Worm (Caenorhabditis elegans) whole organism, young adult: ENCODE measurements around the gene serp-1.2.

Source experiments
- F10E7.11 ChIP-seq: sonication (generic microtip); optimal IDR thresholded peaks from 2 replicates; lab custom pipeline; 2017; ENCODE audit warnings: mild to moderate bottlenecking, missing genetic modification characterization, moderate library complexity, missing compliant biosample characterization
- F49E8.2 ChIP-seq: sonication (generic microtip); optimal IDR thresholded peaks from 3 replicates; lab custom pipeline; 2017; ENCODE audit warnings: missing genetic modification characterization, mild to moderate bottlenecking, missing compliant biosample characterization, antibody characterized with exemption, moderate library complexity; ENCODE audit not compliant: insufficient read depth
- F57A8.1 ChIP-seq: fragments of 200-800 bp; sonication (Bioruptor generic); optimal IDR thresholded peaks from 2 replicates; lab custom pipeline; 2018; ENCODE audit warnings: mild to moderate bottlenecking, missing genetic modification characterization, moderate library complexity, missing compliant biosample characterization
- K11D2.4 ChIP-seq: fragments of 200-800 bp; sonication (Bioruptor generic); IDR thresholded peaks from 2 replicates; pipeline ENCODE4 v1.3.6; 2022; ENCODE audit warnings: missing genetic modification reagents, missing genetic modification characterization, missing compliant biosample characterization
- Y53G8AR.9 ChIP-seq: fragments of 200-800 bp; sonication (Bioruptor generic); conservative IDR thresholded peaks from 2 replicates; pipeline ENCODE4 v1.3.6; 2022; ENCODE audit warnings: missing genetic modification reagents, missing genetic modification characterization, missing compliant biosample characterization
- Y56A3A.18 ChIP-seq: fragments of 200-800 bp; sonication (Bioruptor generic); IDR thresholded peaks from 2 replicates; pipeline ENCODE4 v1.3.6; 2022; ENCODE audit warnings: missing genetic modification reagents, missing genetic modification characterization, missing compliant biosample characterization
- Y95B8A.8 ChIP-seq: fragments of 200-800 bp; sonication (Bioruptor generic); IDR thresholded peaks from 2 replicates; pipeline ENCODE4 v1.3.6; 2022; ENCODE audit warnings: missing genetic modification reagents, missing genetic modification characterization, missing compliant biosample characterization
- ZK185.1 ChIP-seq: sonication (generic microtip); optimal IDR thresholded peaks from 2 replicates; lab custom pipeline; 2016; ENCODE audit warnings: mild to moderate bottlenecking, missing genetic modification characterization, missing compliant biosample characterization; ENCODE audit not compliant: poor library complexity, severe bottlenecking
- ama-1 ChIP-seq, 3 experiments: fragments of 150-350 bp in 1 of 3; sonication (generic microtip) in 2 of 3; optimal IDR thresholded peaks; 2 replicates each; lab custom pipeline; 2014 to 2018; ENCODE audit warnings: missing biosample characterization in 2 of 3, missing genetic modification characterization in 2 of 3, missing genetic modification reagents in 2 of 3
- aptf-2 ChIP-seq: fragments of 200-800 bp; sonication (Bioruptor generic); conservative IDR thresholded peaks from 2 replicates; pipeline ENCODE4 v1.3.6; 2022; ENCODE audit warnings: missing genetic modification reagents, missing genetic modification characterization, missing compliant biosample characterization
- athp-1 ChIP-seq: sonication (generic microtip); optimal IDR thresholded peaks from 2 replicates; lab custom pipeline; 2017; ENCODE audit warnings: mild to moderate bottlenecking, missing genetic modification characterization, missing compliant biosample characterization
- attf-3 ChIP-seq: fragments of 200-800 bp; sonication (Bioruptor generic); conservative IDR thresholded peaks from 2 replicates; pipeline ENCODE4 v1.3.6; 2022; ENCODE audit warnings: missing genetic modification reagents, missing genetic modification characterization, missing compliant biosample characterization
- bed-1 ChIP-seq: fragments of 200-800 bp; sonication (Bioruptor generic); IDR thresholded peaks from 2 replicates; pipeline ENCODE4 v1.3.6; 2022; ENCODE audit warnings: missing genetic modification reagents, missing genetic modification characterization, missing compliant biosample characterization
- cebp-2 ChIP-seq: fragments of 200-800 bp; sonication (Bioruptor generic); IDR thresholded peaks from 2 replicates; pipeline ENCODE4 v1.3.6; 2022; ENCODE audit warnings: missing genetic modification characterization, missing compliant biosample characterization
- ceh-40 ChIP-seq: fragments of 200-800 bp; sonication (Bioruptor generic); IDR thresholded peaks from 2 replicates; pipeline ENCODE4 v1.3.6; 2022; ENCODE audit warnings: missing genetic modification characterization, missing compliant biosample characterization
- ceh-58 ChIP-seq: fragments of 200-800 bp; sonication (Bioruptor generic); IDR thresholded peaks from 2 replicates; pipeline ENCODE4 v1.3.6; 2022; ENCODE audit warnings: missing genetic modification characterization, missing compliant biosample characterization
- dox-1 ChIP-seq: fragments of 200-800 bp; sonication (Bioruptor generic); IDR thresholded peaks from 2 replicates; pipeline ENCODE4 v1.3.6; 2022; ENCODE audit warnings: missing genetic modification reagents, missing genetic modification characterization, missing compliant biosample characterization
- dpff-1 ChIP-seq: sonication (generic microtip); optimal IDR thresholded peaks from 2 replicates; lab custom pipeline; 2017; ENCODE audit warnings: mild to moderate bottlenecking, missing genetic modification characterization, missing compliant biosample characterization
- egl-44 ChIP-seq: fragments of 200-800 bp; sonication (Bioruptor generic); IDR thresholded peaks from 2 replicates; pipeline ENCODE4 v1.3.6; 2022; ENCODE audit warnings: missing genetic modification reagents, missing genetic modification characterization, missing compliant biosample characterization
- egrh-3 ChIP-seq: fragments of 200-800 bp; sonication (Bioruptor generic); IDR thresholded peaks from 2 replicates; pipeline ENCODE4 v1.3.6; 2022; ENCODE audit warnings: missing genetic modification reagents, missing genetic modification characterization, missing compliant biosample characterization
- ets-4 ChIP-seq: fragments of 200-800 bp; sonication (Bioruptor generic); optimal IDR thresholded peaks from 2 replicates; lab custom pipeline; 2018; ENCODE audit warnings: mild to moderate bottlenecking, missing genetic modification characterization, missing compliant biosample characterization
- gei-17 ChIP-seq: fragments of 200-800 bp; sonication (Bioruptor generic); optimal IDR thresholded peaks from 2 replicates; lab custom pipeline; 2018; ENCODE audit warnings: mild to moderate bottlenecking, missing genetic modification characterization, missing compliant biosample characterization
- hmg-1.2 ChIP-seq: fragments of 200-800 bp; sonication (Bioruptor generic); IDR thresholded peaks from 2 replicates; pipeline ENCODE4 v1.3.6; 2022; ENCODE audit warnings: missing genetic modification reagents, missing genetic modification characterization, missing compliant biosample characterization
- lin-40 ChIP-seq: sonication (generic microtip); optimal IDR thresholded peaks from 2 replicates; lab custom pipeline; 2016; ENCODE audit warnings: missing genetic modification characterization, mild to moderate bottlenecking, missing compliant biosample characterization, missing genotype, missing genetic modification reagents
- lir-1 ChIP-seq: fragments of 200-800 bp; sonication (Bioruptor generic); conservative IDR thresholded peaks from 2 replicates; pipeline ENCODE4 v1.3.6; 2022; ENCODE audit warnings: missing genetic modification reagents, missing genetic modification characterization, missing compliant biosample characterization
- lsy-27 ChIP-seq: sonication (generic microtip); optimal IDR thresholded peaks from 2 replicates; lab custom pipeline; 2017; ENCODE audit warnings: missing genetic modification characterization, mild to moderate bottlenecking, missing compliant biosample characterization, antibody characterized with exemption, missing genotype, borderline replicate concordance; ENCODE audit not compliant: insufficient read depth
- madf-10 ChIP-seq: sonication (generic microtip); optimal IDR thresholded peaks from 2 replicates; lab custom pipeline; 2016; ENCODE audit warnings: mild to moderate bottlenecking, missing genetic modification characterization, missing compliant biosample characterization
- madf-8 ChIP-seq: fragments of 200-800 bp; sonication (Bioruptor generic); conservative IDR thresholded peaks from 2 replicates; pipeline ENCODE4 v1.3.6; 2022; ENCODE audit warnings: missing genetic modification reagents, missing genetic modification characterization, missing compliant biosample characterization
- mes-4 ChIP-seq: sonication (generic microtip); optimal IDR thresholded peaks from 2 replicates; lab custom pipeline; 2016; ENCODE audit warnings: missing genotype, missing genetic modification characterization, missing compliant biosample characterization
- nhr-80 ChIP-seq: sonication (generic microtip); optimal IDR thresholded peaks from 2 replicates; lab custom pipeline; 2016; ENCODE audit warnings: missing genetic modification characterization, missing compliant biosample characterization
- nhr-90 ChIP-seq: sonication (generic microtip); optimal IDR thresholded peaks from 2 replicates; lab custom pipeline; 2016; ENCODE audit warnings: missing genotype, mild to moderate bottlenecking, missing genetic modification characterization, missing compliant biosample characterization
- rcor-1 ChIP-seq: fragments of 200-800 bp; sonication (Bioruptor generic); IDR thresholded peaks from 2 replicates; pipeline ENCODE4 v1.3.6; 2022; ENCODE audit warnings: missing genetic modification reagents, missing genetic modification characterization, missing compliant biosample characterization
- repo-1 ChIP-seq: sonication (generic microtip); optimal IDR thresholded peaks from 2 replicates; lab custom pipeline; 2017; ENCODE audit warnings: mild to moderate bottlenecking, missing genetic modification characterization, missing compliant biosample characterization
- somi-1 ChIP-seq: fragments of 200-800 bp; sonication (Bioruptor generic); optimal IDR thresholded peaks from 2 replicates; lab custom pipeline; 2018; ENCODE audit warnings: mild to moderate bottlenecking, missing genetic modification characterization, missing compliant biosample characterization
- tbp1 ChIP-seq: fragments of 200-800 bp; sonication (Bioruptor generic); optimal IDR thresholded peaks from 2 replicates; lab custom pipeline; 2018; ENCODE audit warnings: mild to moderate bottlenecking, missing genetic modification characterization, missing compliant biosample characterization
- tbx-9 ChIP-seq: sonication (generic microtip); optimal IDR thresholded peaks from 2 replicates; lab custom pipeline; 2016; ENCODE audit warnings: borderline replicate concordance, missing genetic modification characterization, inconsistent platforms, missing compliant biosample characterization
- tlf-1 ChIP-seq: fragments of 200-800 bp; sonication (Bioruptor generic); optimal IDR thresholded peaks from 2 replicates; lab custom pipeline; 2018; ENCODE audit warnings: mild to moderate bottlenecking, missing genetic modification characterization, missing compliant biosample characterization
- xnd-1 ChIP-seq: sonication (generic microtip); optimal IDR thresholded peaks from 2 replicates; lab custom pipeline; 2016; ENCODE audit warnings: missing genotype, missing genetic modification reagents, missing genetic modification characterization, missing compliant biosample characterization
- ztf-26 ChIP-seq: sonication (generic microtip); optimal IDR thresholded peaks from 2 replicates; lab custom pipeline; 2017; ENCODE audit warnings: missing genetic modification characterization, missing compliant biosample characterization

The serp-1.2 gene

ce11 chrIV:8252856-8253255, 27.4 kb downstream of the serp-1.2 start (continued):
- TF ChIP-seq lir-1 (GFP tag; lab: Robert Waterston, UW) (0 out of 2 replicates have a peak, but pooled peaks have one; percentile 34), K11D2.4 (GFP tag; lab: Robert Waterston, UW) (peak; percentile 56; the same call in 1 of the 2 replicates), Y56A3A.18 (GFP tag; lab: Robert Waterston, UW) (peak; percentile 67; the same call in 1 of the 2 replicates), nhr-90 (tag; lab: Kevin White, UChicago) (peak; percentile 96), repo-1 (peak; percentile 77), aptf-2 (GFP tag; lab: Robert Waterston, UW) (no peak), egl-44 (GFP tag; lab: Robert Waterston, UW) (peak; percentile 60; the same call in 1 of the 2 replicates), tbx-9 (tag; lab: Kevin White, UChicago) (peak; percentile 29), athp-1 (tag; lab: Kevin White, UChicago) (peak; percentile 86)

DNA sequence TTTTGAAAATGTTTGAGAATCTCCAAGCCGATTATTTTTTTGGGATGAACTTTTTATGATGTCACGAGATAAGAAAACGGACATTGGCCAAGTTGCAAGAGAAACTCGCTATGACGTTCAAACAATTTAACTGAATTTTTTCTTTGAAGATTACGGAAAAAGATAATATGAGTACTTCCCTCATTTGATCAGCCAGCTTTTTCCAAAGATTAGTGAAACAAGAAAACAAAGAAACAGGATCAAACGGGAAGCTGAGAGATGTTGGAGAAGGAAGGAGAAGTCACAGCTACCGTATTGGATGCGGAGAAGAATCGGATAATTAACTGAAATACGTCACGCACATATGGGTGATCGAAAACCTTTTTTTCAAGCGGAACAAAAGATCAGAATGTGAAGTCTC, 28.7 kb downstream of the serp-1.2 start:
- no peak for TF ChIP-seq tlf-1
- TF ChIP-seq, all 124 proteins: peak for 0

DNA sequence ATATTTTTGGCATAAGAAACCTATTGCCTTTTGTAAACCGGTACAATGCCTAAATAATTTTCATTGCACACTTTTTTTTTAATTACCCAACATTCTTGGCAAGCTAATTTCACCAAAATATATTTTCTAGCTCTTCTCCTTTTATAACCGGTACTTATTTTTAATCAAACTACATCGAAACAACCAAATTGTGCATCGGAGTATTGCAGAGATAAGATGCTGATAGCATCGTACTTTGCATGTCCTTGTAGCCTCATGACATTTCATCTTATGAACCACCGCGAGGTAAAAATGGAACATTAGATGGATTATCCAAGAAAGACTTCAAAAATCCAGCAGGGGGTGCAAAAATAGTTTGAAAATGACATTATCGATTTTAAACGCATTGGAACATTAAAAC, 29.7 kb downstream of the serp-1.2 start:
- TF ChIP-seq gei-17 (GFP tag; lab: Kevin White, UChicago) (no peak), nhr-80 (tag; lab: Kevin White, UChicago) (peak; percentile 22)

DNA sequence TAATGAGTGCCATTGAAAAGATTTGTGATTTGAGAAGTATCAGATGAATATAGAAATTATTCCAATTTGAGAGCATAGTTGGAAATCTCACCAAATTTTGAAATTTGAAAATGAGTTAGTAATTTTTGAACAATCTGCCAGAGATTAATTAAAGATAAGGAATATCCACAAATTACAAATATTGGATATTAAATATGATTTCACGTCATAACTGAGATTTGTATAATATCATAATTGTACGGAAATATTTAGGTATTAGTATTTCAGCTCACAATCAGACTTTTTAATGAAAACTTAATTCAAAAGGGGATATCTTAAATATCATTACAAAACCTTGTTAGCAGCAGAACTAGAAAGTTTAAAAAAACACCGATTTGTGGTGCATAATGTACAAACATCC, 34.4 kb downstream of the serp-1.2 start, which contains the start of gene K07H8.7:
TSS of gene K07H8.7 (minus strand) at position 101 of the 400 bp plus-strand sequence.
- TF ChIP-seq lsy-27 (tag; lab: Kevin White, UChicago) (no peak), bed-1 (GFP tag; lab: Robert Waterston, UW) (no peak), egrh-3 (no peak), rcor-1 (no peak), mes-4 (no peak), tbp1 (GFP tag; lab: Kevin White, UChicago) (no peak), attf-3 (GFP tag; lab: Robert Waterston, UW) (no peak), ceh-58 (GFP tag; lab: Robert Waterston, UW) (no peak), F57A8.1 (GFP tag; lab: Kevin White, UChicago) (no peak), ets-4 (GFP tag; lab: Kevin White, UChicago) (no peak), somi-1 (no peak), ztf-26 (tag; lab: Kevin White, UChicago) (no peak)
- TF ChIP-seq, all 124 proteins: peak for 0

DNA sequence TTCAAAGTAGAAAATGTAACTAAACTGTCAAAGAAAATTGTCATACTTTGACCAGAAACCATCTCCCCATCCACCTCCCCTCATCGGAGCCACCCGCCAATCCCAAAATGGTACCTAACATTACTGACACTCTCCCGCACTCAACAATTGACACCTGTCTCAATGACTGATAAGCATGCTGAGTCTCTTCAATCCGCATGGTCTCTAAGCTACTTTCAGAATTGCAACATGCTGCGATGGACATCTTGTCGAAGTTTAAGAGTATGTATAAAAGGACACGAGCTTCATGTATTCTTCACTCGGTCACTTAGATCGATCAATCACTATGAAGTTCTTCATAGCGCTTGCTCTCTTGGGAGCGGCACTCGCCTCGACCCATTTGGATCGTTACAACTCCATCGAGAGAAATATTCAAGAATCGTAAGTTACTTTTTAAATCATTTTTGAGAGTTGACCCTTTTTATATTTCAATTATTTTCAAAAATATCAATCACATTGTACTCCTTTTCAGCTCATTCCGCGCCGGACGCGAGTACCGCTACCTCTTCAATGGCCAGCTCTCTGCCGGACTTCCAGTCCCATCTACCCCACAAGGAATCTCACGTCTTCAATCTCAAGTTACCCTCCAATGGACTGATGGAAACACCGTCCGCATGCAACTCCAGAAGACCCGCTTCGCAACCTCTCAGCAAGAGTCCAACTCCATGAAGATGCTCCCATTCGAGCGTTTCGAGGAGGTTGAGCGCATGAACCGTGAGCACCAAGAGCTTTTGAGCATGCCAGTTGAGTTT, 35.6 kb downstream of the serp-1.2 start, which contains the start of gene vit-6:
TSS of gene vit-6 (plus strand) at position 310 of the 791 bp plus-strand sequence.
- TF ChIP-seq hmg-1.2 (GFP tag; lab: Robert Waterston, UW) (peak; percentile 37; the same call in 1 of the 2 replicates), repo-1 (peak; percentile 33), xnd-1 (no peak), F10E7.11 (no peak), lin-40 (peak; percentile 15), ceh-58 (GFP tag; lab: Robert Waterston, UW) (no peak), ama-1 (optimal IDR thresholded peaks at IDR 0.05; lab: Kevin White, UChicago) (no peak), ama-1 (GFP tag; optimal IDR thresholded peaks at IDR 0.05; lab: Kevin White, UChicago) (no peak), dpff-1 (tag; lab: Kevin White, UChicago) (peak; percentile 45), rcor-1 (0 out of 2 replicates have a peak, but pooled peaks have one; percentile 23), Y53G8AR.9 (GFP tag; lab: Robert Waterston, UW) (peak; percentile 58; the same call in 1 of the 2 replicates), madf-10 (tag; lab: Kevin White, UChicago) (peak; percentile 39), ceh-40 (GFP tag; lab: Robert Waterston, UW) (no peak), madf-8 (no peak), ZK185.1 (tag; lab: Kevin White, UChicago) (peak; percentile 30), ets-4 (GFP tag; lab: Kevin White, UChicago) (peak; percentile 6), dox-1 (GFP tag; lab: Robert Waterston, UW) (no peak), F49E8.2 (tag; lab: Kevin White, UChicago) (no peak), Y95B8A.8 (0 out of 2 replicates have a peak, but pooled peaks have one; percentile 27), cebp-2 (0 out of 2 replicates have a peak, but pooled peaks have one; percentile 36)
